Worm (Caenorhabditis elegans) whole organism, midembryonic: ENCODE data around the gene F45D3.3.

Experiments used
- T22C8.4 ChIP-seq: fragments of 200-800 bp; sonication (Bioruptor generic); IDR thresholded peaks from 2 replicates; pipeline ENCODE4 v1.3.6; 2022; ENCODE audit warnings: missing genetic modification characterization, missing compliant biosample characterization
- cog-1 ChIP-seq: sonication (generic microtip); optimal IDR thresholded peaks from 2 replicates; lab custom pipeline; 2016; ENCODE audit warnings: missing genetic modification characterization, missing compliant biosample characterization
- flt-1 ChIP-seq: fragments of 200-800 bp; sonication (Bioruptor generic); IDR thresholded peaks from 2 replicates; pipeline ENCODE4 v1.3.6; 2022; ENCODE audit warnings: missing genetic modification characterization, missing compliant biosample characterization
- med-1 ChIP-seq: sonication (generic microtip); optimal IDR thresholded peaks from 2 replicates; lab custom pipeline; 2017; ENCODE audit warnings: missing genetic modification characterization, mild to moderate bottlenecking, missing compliant biosample characterization, antibody characterized with exemption, missing genetic modification reagents; ENCODE audit not compliant: insufficient read depth
- ref-1 ChIP-seq: fragments of 200-800 bp; sonication (Bioruptor generic); conservative IDR thresholded peaks from 2 replicates; pipeline ENCODE4 v1.3.6; 2022; ENCODE audit warnings: missing genetic modification reagents, missing genetic modification characterization, missing compliant biosample characterization
- tab-1 ChIP-seq: fragments of 200-800 bp; sonication (Bioruptor generic); IDR thresholded peaks from 2 replicates; pipeline ENCODE4 v1.3.6; 2022; ENCODE audit warnings: missing genetic modification characterization, missing compliant biosample characterization
- ztf-29 ChIP-seq: fragments of 200-800 bp; sonication (Bioruptor generic); IDR thresholded peaks from 2 replicates; pipeline ENCODE4 v1.3.6; 2022; ENCODE audit warnings: missing genetic modification reagents, missing genetic modification characterization, missing compliant biosample characterization

- TF ChIP-seq ref-1 (GFP tag; lab: Robert Waterston, UW) (no peak), ztf-29 (GFP tag; lab: Robert Waterston, UW) (no peak), tab-1 (GFP tag; lab: Robert Waterston, UW) (no peak), cog-1 (tag; lab: Kevin White, UChicago) (no peak), T22C8.4 (GFP tag; lab: Robert Waterston, UW) (no peak), flt-1 (GFP tag; lab: Robert Waterston, UW) (no peak), med-1 (GFP tag; lab: Kevin White, UChicago) (no peak)
Measured at ce11 chrV:12599110-12599509, 48.9 kb upstream of the F45D3.3 start, which contains the start of the genes C14C10.10 and ril-2.
